Fruit fly (Drosophila melanogaster) whole organism, embryonic: ENCODE data around the gene Upf1.

Experiments
- Aef1 ChIP-seq: fragments of 200-800 bp; sonication (Bioruptor generic); IDR thresholded peaks from 3 replicates; pipeline ENCODE4 v1.3.6; 2022; ENCODE audit warnings: missing biosample characterization, missing genetic modification characterization
- BEAF-32 ChIP-seq: fragments of 200-800 bp; sonication (Bioruptor generic); optimal IDR thresholded peaks from 3 replicates; lab custom pipeline; 2017; ENCODE audit warnings: missing biosample characterization, missing genetic modification characterization, mild to moderate bottlenecking, moderate library complexity, missing genetic modification reagents
- CG10366 ChIP-seq: fragments of 200-800 bp; sonication (Bioruptor generic); IDR thresholded peaks from 2 replicates; pipeline ENCODE4 v1.3.6; 2022; ENCODE audit warnings: missing biosample characterization, missing genetic modification characterization
- CG11695 ChIP-seq: fragments of 200-800 bp; sonication (Bioruptor generic); IDR thresholded peaks from 3 replicates; pipeline ENCODE4 v1.3.6; 2022; ENCODE audit warnings: missing biosample characterization, missing genetic modification characterization
- CG12071 ChIP-seq: fragments of 200-800 bp; sonication (Bioruptor generic); optimal IDR thresholded peaks from 3 replicates; lab custom pipeline; 2018; ENCODE audit warnings: missing biosample characterization, mild to moderate bottlenecking, missing genetic modification characterization
- CG12236 ChIP-seq: fragments of 200-800 bp; sonication (Bioruptor generic); optimal IDR thresholded peaks from 2 replicates; lab custom pipeline; 2016; ENCODE audit warnings: missing biosample characterization, missing genetic modification characterization
- CG15514 ChIP-seq: fragments of 200-800 bp; sonication (Bioruptor generic); optimal IDR thresholded peaks from 3 replicates; lab custom pipeline; 2017; ENCODE audit warnings: missing biosample characterization, missing genetic modification characterization, mild to moderate bottlenecking, moderate library complexity, missing genetic modification reagents
- CG1602 ChIP-seq: fragments of 200-800 bp; sonication (Bioruptor generic); optimal IDR thresholded peaks from 3 replicates; lab custom pipeline; 2016; ENCODE audit warnings: missing biosample characterization, missing genetic modification characterization
- CG16779 ChIP-seq: fragments of 200-800 bp; sonication (Bioruptor generic); IDR thresholded peaks from 2 replicates; pipeline ENCODE4 v1.3.6; 2022; ENCODE audit warnings: missing biosample characterization, missing genetic modification characterization
- CG17912 ChIP-seq: fragments of 200-800 bp; sonication (Bioruptor generic); optimal IDR thresholded peaks from 2 replicates; lab custom pipeline; 2018; ENCODE audit warnings: missing biosample characterization, mild to moderate bottlenecking, missing genetic modification characterization
- CG18262 ChIP-seq: fragments of 200-800 bp; optimal IDR thresholded peaks from 3 replicates; lab custom pipeline; 2019; ENCODE audit warnings: missing biosample characterization, mild to moderate bottlenecking, missing genetic modification characterization, moderate library complexity
- CG18476 ChIP-seq: fragments of 200-800 bp; sonication (Bioruptor generic); optimal IDR thresholded peaks from 2 replicates; lab custom pipeline; 2016; ENCODE audit warnings: missing biosample characterization, mild to moderate bottlenecking, missing genetic modification characterization
- CG18599 ChIP-seq: fragments of 200-800 bp; sonication (Bioruptor generic); optimal IDR thresholded peaks from 3 replicates; lab custom pipeline; 2017; ENCODE audit warnings: missing biosample characterization, missing genetic modification characterization, mild to moderate bottlenecking, moderate library complexity, missing genetic modification reagents
- CG2116 ChIP-seq: fragments of 200-800 bp; sonication (Bioruptor generic); optimal IDR thresholded peaks from 3 replicates; lab custom pipeline; 2018; ENCODE audit warnings: missing biosample characterization, mild to moderate bottlenecking, missing genetic modification characterization
- CG2199 ChIP-seq: fragments of 200-800 bp; sonication (Bioruptor generic); IDR thresholded peaks from 3 replicates; pipeline ENCODE4 v1.3.6; 2022; ENCODE audit warnings: missing biosample characterization, missing genetic modification characterization
- CG2678 ChIP-seq: fragments of 200-800 bp; sonication (Bioruptor generic); optimal IDR thresholded peaks from 3 replicates; lab custom pipeline; 2019; ENCODE audit warnings: missing biosample characterization, mild to moderate bottlenecking, missing genetic modification characterization, moderate library complexity
- CG31224 ChIP-seq: fragments of 200-800 bp; sonication (Bioruptor generic); IDR thresholded peaks from 2 replicates; pipeline ENCODE4 v1.3.6; 2022; ENCODE audit warnings: missing biosample characterization, missing genetic modification characterization
- CG31388 ChIP-seq: fragments of 200-800 bp; sonication (Bioruptor generic); optimal IDR thresholded peaks from 2 replicates; lab custom pipeline; 2016; ENCODE audit warnings: missing biosample characterization, missing genetic modification characterization
- CG31441 ChIP-seq: fragments of 200-800 bp; sonication (Bioruptor generic); IDR thresholded peaks from 2 replicates; pipeline ENCODE4 v1.3.6; 2022; ENCODE audit warnings: missing biosample characterization, missing genetic modification characterization
- CG32772 ChIP-seq: fragments of 200-800 bp; sonication (Bioruptor generic); IDR thresholded peaks from 2 replicates; pipeline ENCODE4 v1.3.6; 2022; ENCODE audit warnings: missing biosample characterization, missing genetic modification characterization
- CG33557 ChIP-seq: fragments of 200-800 bp; sonication (Bioruptor generic); optimal IDR thresholded peaks from 2 replicates; lab custom pipeline; 2019; ENCODE audit warnings: missing biosample characterization, mild to moderate bottlenecking, missing genetic modification characterization, moderate library complexity
- CG34422 ChIP-seq: fragments of 200-800 bp; sonication (Bioruptor generic); IDR thresholded peaks from 3 replicates; pipeline ENCODE4 v1.3.6; 2022; ENCODE audit warnings: missing biosample characterization, missing genetic modification characterization
- CG6654 ChIP-seq: fragments of 200-800 bp; sonication (Bioruptor generic); optimal IDR thresholded peaks from 2 replicates; lab custom pipeline; 2017; ENCODE audit warnings: missing biosample characterization, mild to moderate bottlenecking, missing genetic modification characterization
- CG8924 ChIP-seq: fragments of 200-800 bp; optimal IDR thresholded peaks from 3 replicates; lab custom pipeline; 2019; ENCODE audit warnings: missing biosample characterization, mild to moderate bottlenecking, missing genetic modification characterization, moderate library complexity
- CG9817 ChIP-seq: fragments of 200-800 bp; sonication (Bioruptor generic); optimal IDR thresholded peaks from 2 replicates; lab custom pipeline; 2018; ENCODE audit warnings: missing biosample characterization, mild to moderate bottlenecking, missing genetic modification characterization, moderate library complexity
- Elba2 ChIP-seq: fragments of 200-800 bp; sonication (Bioruptor generic); optimal IDR thresholded peaks from 3 replicates; lab custom pipeline; 2016; ENCODE audit warnings: missing biosample characterization, missing genetic modification characterization
- HLH4C ChIP-seq: fragments of 200-800 bp; sonication (Bioruptor generic); IDR thresholded peaks from 3 replicates; pipeline ENCODE4 v1.3.6; 2022; ENCODE audit warnings: missing biosample characterization, missing genetic modification characterization; ENCODE audit not compliant: partially characterized antibody
- HmgD ChIP-seq: fragments of 200-800 bp; sonication (Bioruptor generic); optimal IDR thresholded peaks from 3 replicates; lab custom pipeline; 2016; ENCODE audit warnings: missing biosample characterization, missing genetic modification characterization
- Hsf ChIP-seq: fragments of 200-800 bp; sonication (Bioruptor generic); optimal IDR thresholded peaks from 3 replicates; lab custom pipeline; 2016; ENCODE audit warnings: missing biosample characterization, missing genetic modification characterization
- Jarid2 ChIP-seq: fragments of 200-800 bp; sonication (Bioruptor generic); optimal IDR thresholded peaks from 3 replicates; lab custom pipeline; 2017; ENCODE audit warnings: mild to moderate bottlenecking, missing biosample characterization, missing genetic modification reagents, missing genetic modification characterization
- Lpt ChIP-seq: fragments of >200 bp; optimal IDR thresholded peaks from 2 replicates; lab custom pipeline; 2018; ENCODE audit warnings: missing biosample characterization, missing genetic modification characterization
- Neu2 ChIP-seq: fragments of 200-800 bp; sonication (Bioruptor generic); optimal IDR thresholded peaks from 3 replicates; lab custom pipeline; 2016; ENCODE audit warnings: missing biosample characterization, missing genetic modification characterization, borderline replicate concordance
- Oli ChIP-seq: fragments of 200-800 bp; sonication (Bioruptor generic); optimal IDR thresholded peaks from 2 replicates; lab custom pipeline; 2018; ENCODE audit warnings: missing biosample characterization, mild to moderate bottlenecking, missing genetic modification characterization, moderate library complexity
- Sox102F ChIP-seq: fragments of 200-800 bp; sonication (Bioruptor generic); optimal IDR thresholded peaks from 2 replicates; lab custom pipeline; 2018; ENCODE audit warnings: missing biosample characterization, mild to moderate bottlenecking, missing genetic modification characterization, moderate library complexity
- Usf ChIP-seq: fragments of 200-800 bp; sonication (Bioruptor generic); optimal IDR thresholded peaks from 2 replicates; lab custom pipeline; 2017; ENCODE audit warnings: missing genotype, missing biosample characterization, missing genetic modification characterization
- ac ChIP-seq: fragments of 200-800 bp; sonication (Bioruptor generic); optimal IDR thresholded peaks from 3 replicates; lab custom pipeline; 2017; ENCODE audit warnings: missing biosample characterization, mild to moderate bottlenecking, missing genetic modification characterization
- cato ChIP-seq: fragments of 200-800 bp; sonication (Bioruptor generic); optimal IDR thresholded peaks from 2 replicates; lab custom pipeline; 2016; ENCODE audit warnings: missing biosample characterization, missing genetic modification characterization, borderline replicate concordance
- caup ChIP-seq: fragments of 200-800 bp; sonication (Bioruptor generic); optimal IDR thresholded peaks from 3 replicates; lab custom pipeline; 2017; ENCODE audit warnings: missing biosample characterization, mild to moderate bottlenecking, missing genetic modification characterization, moderate library complexity; ENCODE audit not compliant: severe bottlenecking
- chn ChIP-seq: fragments of 200-800 bp; sonication (Bioruptor generic); optimal IDR thresholded peaks from 2 replicates; lab custom pipeline; 2016; ENCODE audit warnings: missing biosample characterization, missing genetic modification characterization
- dpn ChIP-seq, 2 experiments: fragments of 200-800 bp; sonication (Bioruptor generic); optimal IDR thresholded peaks; 3 replicates each; lab custom pipeline; 2016; ENCODE audit warnings: missing biosample characterization in 2 of 2, missing genetic modification characterization in 2 of 2
- ems ChIP-seq: fragments of 200-800 bp; sonication (Bioruptor generic); optimal IDR thresholded peaks from 3 replicates; lab custom pipeline; 2016; ENCODE audit warnings: missing biosample characterization, missing genetic modification characterization
- exex ChIP-seq: fragments of 200-800 bp; sonication (Bioruptor generic); optimal IDR thresholded peaks from 4 replicates; lab custom pipeline; 2018; ENCODE audit warnings: missing biosample characterization, mild to moderate bottlenecking, missing genetic modification characterization, moderate library complexity
- gem ChIP-seq: fragments of 200-800 bp; sonication (Bioruptor generic); optimal IDR thresholded peaks from 2 replicates; lab custom pipeline; 2019; ENCODE audit warnings: missing biosample characterization, mild to moderate bottlenecking, missing genetic modification characterization, moderate library complexity
- grau ChIP-seq: fragments of 200-800 bp; optimal IDR thresholded peaks from 3 replicates; lab custom pipeline; 2019; ENCODE audit warnings: missing biosample characterization, mild to moderate bottlenecking, missing genetic modification characterization, moderate library complexity
- jigr1 ChIP-seq: fragments of 200-800 bp; sonication (Bioruptor generic); IDR thresholded peaks from 3 replicates; pipeline ENCODE4 v1.3.6; 2022; ENCODE audit warnings: missing biosample characterization, missing genetic modification characterization
- lbe ChIP-seq: fragments of 200-800 bp; sonication (Bioruptor generic); optimal IDR thresholded peaks from 2 replicates; lab custom pipeline; 2016; ENCODE audit warnings: missing biosample characterization, mild to moderate bottlenecking, missing genetic modification characterization
- p53 ChIP-seq: fragments of 200-800 bp; sonication (Bioruptor generic); optimal IDR thresholded peaks from 2 replicates; lab custom pipeline; 2016; ENCODE audit warnings: missing biosample characterization, missing genetic modification characterization
- salm ChIP-seq: fragments of 200-800 bp; sonication (Bioruptor generic); optimal IDR thresholded peaks from 2 replicates; lab custom pipeline; 2018; ENCODE audit warnings: missing biosample characterization, mild to moderate bottlenecking, missing genetic modification characterization
- schlank ChIP-seq: fragments of 200-800 bp; sonication (Bioruptor generic); optimal IDR thresholded peaks from 2 replicates; lab custom pipeline; 2018; ENCODE audit warnings: missing biosample characterization, mild to moderate bottlenecking, missing genetic modification characterization
- sisA ChIP-seq: fragments of 200-800 bp; sonication (Bioruptor generic); IDR thresholded peaks from 2 replicates; pipeline ENCODE4 v1.3.6; 2022; ENCODE audit warnings: missing biosample characterization, missing genetic modification characterization
- sob ChIP-seq: fragments of 200-800 bp; sonication (Bioruptor generic); IDR thresholded peaks from 2 replicates; pipeline ENCODE4 v1.3.6; 2022; ENCODE audit warnings: missing biosample characterization, missing genetic modification characterization
- tgo ChIP-seq: fragments of 200-800 bp; sonication (Bioruptor generic); IDR thresholded peaks from 3 replicates; pipeline ENCODE4 v1.3.6; 2022; ENCODE audit warnings: missing biosample characterization, missing genetic modification characterization
- wdn ChIP-seq: fragments of 200-800 bp; sonication (Bioruptor generic); IDR thresholded peaks from 2 replicates; pipeline ENCODE4 v1.3.6; 2022; ENCODE audit warnings: missing biosample characterization, missing genetic modification characterization

Upf1 gene

dm6 chrX:11891682-11892179 is 13.4 kb downstream of the Upf1 start, which contains the start of gene sicily (continued):
- no peak for TF ChIP-seq CG31224 (GFP tag; lab: Robert Waterston, UW)
- TF ChIP-seq CG12071 = no peak
- no peak for TF ChIP-seq Usf
- TF ChIP-seq CG16779 (GFP tag; lab: Robert Waterston, UW) = no peak
- no peak for TF ChIP-seq Lpt (GFP tag; lab: Kevin White, UChicago)
- no peak for TF ChIP-seq chn (GFP tag; lab: Kevin White, UChicago)
- no peak for TF ChIP-seq gem (tag; lab: Kevin White, UChicago)
- no peak for TF ChIP-seq CG17912 (GFP tag; lab: Kevin White, UChicago)
- TF ChIP-seq salm = no peak
- no peak for TF ChIP-seq CG31441 (GFP tag; lab: Robert Waterston, UW)
- no peak for TF ChIP-seq Jarid2 (GFP tag; lab: Kevin White, UChicago)
- TF ChIP-seq ac = no peak
- no peak for TF ChIP-seq Hsf (GFP tag; lab: Kevin White, UChicago)
- TF ChIP-seq caup (GFP tag; lab: Kevin White, UChicago) = no peak
- no peak for TF ChIP-seq Oli
- no peak for TF ChIP-seq CG10366
- no peak for TF ChIP-seq cato (GFP tag; lab: Kevin White, UChicago)
- peak; percentile 62 for TF ChIP-seq CG15514
- TF ChIP-seq CG6654 = no peak
- no peak for TF ChIP-seq CG9817
- no peak for TF ChIP-seq tgo (GFP tag; lab: Robert Waterston, UW)
- TF ChIP-seq CG33557 = no peak
- no peak for TF ChIP-seq CG11695
- TF ChIP-seq Sox102F (GFP tag; lab: Kevin White, UChicago) = no peak
- TF ChIP-seq CG31388 (GFP tag; lab: Kevin White, UChicago) = no peak
- TF ChIP-seq CG8924 (tag; lab: Kevin White, UChicago) = no peak
- no peak for TF ChIP-seq CG2199 (GFP tag; lab: Robert Waterston, UW)
- no peak for TF ChIP-seq CG18262 (tag; lab: Kevin White, UChicago)
- TF ChIP-seq CG2678 (tag; lab: Kevin White, UChicago) = no peak

dm6 chrX:11888142-11888541 is 17.0 kb downstream of the Upf1 start, which contains the start of gene CG1840:
Gene CG1840 (plus strand): TSS chrX:11888352.
- TF ChIP-seq HmgD (no peak), CG2116 (GFP tag; lab: Kevin White, UChicago) (peak; percentile 1), wdn (GFP tag; lab: Robert Waterston, UW) (no peak), BEAF-32 (GFP tag; lab: Kevin White, UChicago) (peak; percentile 76), Aef1 (no peak), CG34422 (no peak), sisA (GFP tag; lab: Robert Waterston, UW) (no peak), sob (no peak), CG12236 (GFP tag; lab: Kevin White, UChicago) (no peak), HLH4C (GFP tag; lab: Robert Waterston, UW) (peak; percentile 51; the same call in 2 of the 3 replicates), schlank (tag; lab: Kevin White, UChicago) (no peak), CG18476 (no peak), CG32772 (peak; percentile 59; the same call in 1 of the 2 replicates), jigr1 (GFP tag; lab: Robert Waterston, UW) (no peak), Neu2 (GFP tag; lab: Kevin White, UChicago) (no peak), Elba2 (no peak), dpn (GFP tag; optimal IDR thresholded peaks at IDR 0.05; lab: Kevin White, UChicago) (peak in 1 of 2 experiments; percentile 9), lbe (GFP tag; lab: Kevin White, UChicago) (peak; percentile 4), CG18599 (GFP tag; lab: Kevin White, UChicago) (no peak), exex (tag; lab: Kevin White, UChicago) (no peak), ems (GFP tag; lab: Kevin White, UChicago) (no peak), grau (peak; percentile 25), p53 (no peak), CG1602 (GFP tag; lab: Kevin White, UChicago) (no peak)
